Worm (Caenorhabditis elegans): Measurements from ENCODE around the gene fbxa-107.

Gene fbxa-107

DNA sequence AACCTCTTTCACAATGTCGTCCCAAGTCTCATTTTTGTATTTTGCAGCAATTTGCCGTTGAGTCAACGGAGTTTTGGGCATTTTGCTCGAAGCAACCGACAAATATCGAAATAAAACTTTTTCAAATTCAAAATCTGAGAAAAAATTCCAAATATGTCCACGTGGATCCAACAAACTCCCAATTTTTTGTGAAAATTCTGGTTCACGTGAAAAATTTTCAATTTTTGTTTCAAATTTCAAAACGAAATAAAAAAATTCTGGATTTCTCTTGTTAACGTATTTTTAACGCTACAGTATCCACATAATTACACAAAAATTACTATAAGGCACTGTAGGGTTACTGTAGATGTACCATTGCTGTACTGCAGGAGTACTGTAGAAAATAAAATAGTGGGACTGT is 37.5 kb downstream of the fbxa-107 start, which contains the start of gene C14A6.13:
Gene C14A6.13 (minus strand): TSS at position 101 of the 400 bp plus-strand sequence.
- TF ChIP-seq F16B12.6 (tag; optimal IDR thresholded peaks at IDR 0.05) (no peak), lin-35 (GFP tag; optimal IDR thresholded peaks at IDR 0.05) (no peak), pag-3 (tag; optimal IDR thresholded peaks at IDR 0.05; ENCODE audit: borderline replicate concordance, insufficient read depth) (no peak), ceh-82 (tag; optimal IDR thresholded peaks at IDR 0.05) (no peak), nhr-237 (tag; optimal IDR thresholded peaks at IDR 0.05) (no peak), aly-2 (tag; optimal IDR thresholded peaks at IDR 0.05) (no peak), lin-13 (GFP tag; optimal IDR thresholded peaks at IDR 0.05) (no peak), lir-3 (tag; optimal IDR thresholded peaks at IDR 0.05; ENCODE audit: poor library complexity) (no peak), alr-1 (tag; optimal IDR thresholded peaks at IDR 0.05; ENCODE audit: borderline replicate concordance) (no peak), ztf-4 (tag; optimal IDR thresholded peaks at IDR 0.05) (no peak), ceh-63 (GFP tag; optimal IDR thresholded peaks at IDR 0.05) (no peak), efl-3 (GFP tag; optimal IDR thresholded peaks at IDR 0.05) (no peak), fkh-8 (tag; optimal IDR thresholded peaks at IDR 0.05) (no peak), nhr-11 (tag; optimal IDR thresholded peaks at IDR 0.05) (no peak), nhr-28 (tag; optimal IDR thresholded peaks at IDR 0.05) (no peak), nhr-20 (tag; optimal IDR thresholded peaks at IDR 0.05) (no peak), unc-62 (GFP tag; optimal IDR thresholded peaks at IDR 0.05) (no peak)

DNA sequence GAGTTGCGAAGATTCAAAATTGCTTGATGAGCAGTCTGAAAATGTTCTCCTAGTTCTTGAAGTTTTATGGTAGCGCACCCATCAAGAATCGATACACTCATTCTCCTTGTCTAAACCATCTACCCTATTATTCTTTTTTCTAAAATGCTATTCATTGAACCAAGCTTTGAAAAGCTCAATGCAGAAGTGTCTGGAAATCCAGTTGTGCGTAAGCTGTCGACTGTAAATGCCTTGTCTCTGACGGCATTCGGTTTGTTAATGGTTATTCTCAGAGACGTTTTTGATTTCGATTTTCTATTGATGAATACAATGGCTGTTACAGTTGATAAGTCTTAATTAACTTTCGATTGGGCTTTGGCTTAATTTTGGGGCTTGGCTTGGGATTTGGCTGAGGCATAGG is 38.8 kb downstream of the fbxa-107 start, which contains the start of gene C14A6.12:
Gene C14A6.12 (minus strand): TSS at position 101 of the 400 bp plus-strand sequence.
- TF ChIP-seq skn-1 (tag; optimal IDR thresholded peaks at IDR 0.05) (no peak), efl-3 (GFP tag; optimal IDR thresholded peaks at IDR 0.05) (no peak), ztf-4 (tag; optimal IDR thresholded peaks at IDR 0.05) (no peak), nhr-90 (tag; optimal IDR thresholded peaks at IDR 0.05; ENCODE audit: poor library complexity) (no peak), hlh-17 (GFP tag; optimal IDR thresholded peaks at IDR 0.05; ENCODE audit: borderline replicate concordance) (no peak), dsc-1 (tag; optimal IDR thresholded peaks at IDR 0.05) (no peak), lin-35 (GFP tag; optimal IDR thresholded peaks at IDR 0.05) (no peak), irx-1 (tag; optimal IDR thresholded peaks at IDR 0.05) (no peak), zag-1 (tag; optimal IDR thresholded peaks at IDR 0.05) (no peak), nhr-71 (tag; optimal IDR thresholded peaks at IDR 0.05) (no peak), egl-27 (tag; optimal IDR thresholded peaks at IDR 0.05) (no peak), mef-2 (tag; optimal IDR thresholded peaks at IDR 0.05) (no peak), nhr-237 (tag; optimal IDR thresholded peaks at IDR 0.05) (no peak)

DNA sequence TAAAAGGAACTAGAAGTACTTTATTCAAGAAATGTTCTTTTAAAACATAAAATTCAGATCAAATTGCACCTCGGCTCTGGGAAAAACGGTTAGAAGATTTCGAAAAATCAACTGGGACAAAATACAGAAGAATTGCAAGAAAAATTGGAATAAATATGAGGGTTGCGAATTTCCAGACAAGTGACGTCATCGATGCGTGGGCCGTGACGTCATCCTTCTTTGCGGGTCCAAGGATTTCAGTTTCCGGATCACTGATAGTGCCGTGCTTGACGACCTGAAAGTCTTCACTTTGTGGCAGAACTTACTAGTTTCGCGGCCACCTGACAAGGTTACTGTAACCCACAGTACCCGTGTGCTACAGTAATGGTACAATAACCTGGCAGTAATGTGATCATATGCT is 39.7 kb downstream of the fbxa-107 start:
- TF ChIP-seq sox-4 (tag; optimal IDR thresholded peaks at IDR 0.05) = no peak
- TF ChIP-seq nhr-76 (tag; optimal IDR thresholded peaks at IDR 0.05) = no peak
- no peak for TF ChIP-seq elt-2 (tag; optimal IDR thresholded peaks at IDR 0.05)
- TF ChIP-seq efl-3 (GFP tag; optimal IDR thresholded peaks at IDR 0.05) = no peak
- TF ChIP-seq nhr-90 (tag; optimal IDR thresholded peaks at IDR 0.05; ENCODE audit: poor library complexity) = no peak
- no peak for TF ChIP-seq nhr-19 (GFP tag; conservative IDR thresholded peaks at IDR 0.05)
- TF ChIP-seq elt-3 (tag; optimal IDR thresholded peaks at IDR 0.05) = no peak
- TF ChIP-seq mab-9 (GFP tag; IDR thresholded peaks at IDR 0.05) = no peak
- no peak for TF ChIP-seq ces-1 (GFP tag; optimal IDR thresholded peaks at IDR 0.05)
- no peak for TF ChIP-seq C34B4.2 (tag; optimal IDR thresholded peaks at IDR 0.05)
- no peak for TF ChIP-seq aha-1 (tag; optimal IDR thresholded peaks at IDR 0.05)
- no peak for TF ChIP-seq nhr-11 (tag; optimal IDR thresholded peaks at IDR 0.05)
- no peak for TF ChIP-seq fkh-4 (tag; optimal IDR thresholded peaks at IDR 0.05; ENCODE audit: borderline replicate concordance)
- TF ChIP-seq dpl-1 (GFP tag; optimal IDR thresholded peaks at IDR 0.05) = no peak
- no peak for TF ChIP-seq blmp-1 (tag; optimal IDR thresholded peaks at IDR 0.05)
- TF ChIP-seq ama-1 (optimal IDR thresholded peaks at IDR 0.05) = no peak
- no peak for TF ChIP-seq zag-1 (tag; optimal IDR thresholded peaks at IDR 0.05)

Measured in whole organism, L1 larva.